Worm (Caenorhabditis elegans) whole organism, L4/young adult: ENCODE measurements around the gene mec-12.

Experiments
- W03F9.2 ChIP-seq: fragments of 150-350 bp; optimal IDR thresholded peaks from 2 replicates; lab custom pipeline; 2014; ENCODE audit warnings: missing biosample characterization, missing genetic modification characterization
- dao-5 ChIP-seq: sonication (generic microtip); optimal IDR thresholded peaks from 2 replicates; lab custom pipeline; 2016; ENCODE audit warnings: missing genotype, missing genetic modification characterization, moderate library complexity, missing compliant biosample characterization
- him-1 ChIP-seq: sonication (generic microtip); optimal IDR thresholded peaks from 2 replicates; lab custom pipeline; 2016; ENCODE audit warnings: missing genotype, missing genetic modification reagents, missing genetic modification characterization, missing compliant biosample characterization

ce11 chrIII:3091572-3091971 is 47.5 kb downstream of the mec-12 start, which contains the start of gene ccep-135:
- TF ChIP-seq him-1, result no peak
- no peak for TF ChIP-seq dao-5 (tag; lab: Kevin White, UChicago)
- TF ChIP-seq W03F9.2 (tag; lab: Kevin White, UChicago), result no peak
